Worm (Caenorhabditis elegans): Measurements from ENCODE around the gene cisd-1.

cisd-1 gene

DNA sequence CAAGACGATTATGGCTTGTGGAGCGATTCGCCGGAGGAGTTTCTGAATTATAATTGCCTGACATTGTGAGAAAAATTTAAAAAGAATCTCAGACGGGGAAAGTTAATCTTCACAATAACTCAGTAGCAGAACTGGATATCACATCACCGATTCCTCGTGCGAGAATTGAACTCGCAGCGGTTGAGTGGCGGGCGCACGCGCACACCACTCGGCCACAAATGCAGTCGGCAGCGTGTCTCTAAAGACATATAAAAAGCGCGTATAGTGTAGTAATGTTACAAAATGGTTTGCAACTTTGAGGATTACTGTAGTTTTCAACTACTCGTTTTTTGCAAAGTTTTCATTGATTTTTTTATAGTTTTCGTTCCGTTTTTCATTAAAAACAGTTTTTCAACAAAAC is 15.2 kb upstream of the cisd-1 start (continued):
- peak; percentile 47 for TF ChIP-seq gei-17 (GFP tag; optimal IDR thresholded peaks at IDR 0.05)
- peak; percentile 63 for TF ChIP-seq F22D6.2 (tag; optimal IDR thresholded peaks at IDR 0.05)
- TF ChIP-seq lir-1 (GFP tag; conservative IDR thresholded peaks at IDR 0.05) = peak; percentile 84
- peak; percentile 94 for TF ChIP-seq ceh-27 (GFP tag; optimal IDR thresholded peaks at IDR 0.05)
- TF ChIP-seq athp-1 (tag; optimal IDR thresholded peaks at IDR 0.05) = peak; percentile 91
- peak; percentile 94 for TF ChIP-seq zim-3 (tag; optimal IDR thresholded peaks at IDR 0.05)
- TF ChIP-seq F55B11.4 (tag; optimal IDR thresholded peaks at IDR 0.05; ENCODE audit: borderline replicate concordance, insufficient read depth) = no peak
- TF ChIP-seq lsy-27 (tag; optimal IDR thresholded peaks at IDR 0.05; ENCODE audit: borderline replicate concordance, insufficient read depth) = peak; percentile 72
- peak; percentile 92 for TF ChIP-seq F10E7.11 (tag; optimal IDR thresholded peaks at IDR 0.05)
- TF ChIP-seq Y56A3A.18 (GFP tag; IDR thresholded peaks at IDR 0.05) = peak; percentile 88
- no peak for TF ChIP-seq bed-2 (GFP tag; IDR thresholded peaks at IDR 0.05)
- TF ChIP-seq madf-8 (GFP tag; conservative IDR thresholded peaks at IDR 0.05) = peak; percentile 49
- peak; percentile 24 for TF ChIP-seq F49E8.2 (tag; optimal IDR thresholded peaks at IDR 0.05; ENCODE audit: insufficient read depth)
- peak; percentile 97 for TF ChIP-seq nhr-120 (GFP tag; IDR thresholded peaks at IDR 0.05)
- peak; percentile 85 for TF ChIP-seq hmg-1.2 (GFP tag; IDR thresholded peaks at IDR 0.05)
- TF ChIP-seq ceh-40 (GFP tag; IDR thresholded peaks at IDR 0.05) = peak; percentile 71; the same call in 1 of the 2 replicates
- peak; percentile 91 for TF ChIP-seq ceh-79 (tag; optimal IDR thresholded peaks at IDR 0.05)
- TF ChIP-seq F52B5.7 (tag; optimal IDR thresholded peaks at IDR 0.05) = peak; percentile 98
- peak; percentile 97 for TF ChIP-seq egl-44 (GFP tag; IDR thresholded peaks at IDR 0.05)
- TF ChIP-seq repo-1 (tag; optimal IDR thresholded peaks at IDR 0.05) = peak; percentile 87
- TF ChIP-seq lsl-1 (GFP tag; optimal IDR thresholded peaks at IDR 0.05) = peak; percentile 82
- peak; percentile 41 for TF ChIP-seq ztf-3 (GFP tag; optimal IDR thresholded peaks at IDR 0.05)
- TF ChIP-seq lin-54 (GFP tag; optimal IDR thresholded peaks at IDR 0.05) = peak; percentile 81
- TF ChIP-seq F23B12.7 (tag; optimal IDR thresholded peaks at IDR 0.05; ENCODE audit: insufficient read depth) = peak; percentile 89
- peak; percentile 83 for TF ChIP-seq Y53F4B.3 (GFP tag; IDR thresholded peaks at IDR 0.05)
- peak; percentile 89 for TF ChIP-seq ztf-18 (tag; optimal IDR thresholded peaks at IDR 0.05)
- TF ChIP-seq sea-2 (GFP tag; IDR thresholded peaks at IDR 0.05) = peak; percentile 86
- TF ChIP-seq dpff-1 (tag; optimal IDR thresholded peaks at IDR 0.05) = peak; percentile 52
- 0 out of 2 replicates have a peak, but pooled peaks have one; percentile 31 for TF ChIP-seq Y95B8A.8 (GFP tag; IDR thresholded peaks at IDR 0.05)
- peak; percentile 92 to 98 for TF ChIP-seq rec-8 (tag; optimal IDR thresholded peaks at IDR 0.05)
- peak; percentile 58; the same call in 1 of the 2 replicates for TF ChIP-seq ceh-91 (GFP tag; IDR thresholded peaks at IDR 0.05)
- TF ChIP-seq sdz-38 (tag; optimal IDR thresholded peaks at IDR 0.05) = no peak
- TF ChIP-seq hmg-20 (GFP tag; IDR thresholded peaks at IDR 0.05) = peak; percentile 88
- peak; percentile 57 for TF ChIP-seq C06A6.2 (GFP tag; conservative IDR thresholded peaks at IDR 0.05)
- TF ChIP-seq T07F8.4 (tag; optimal IDR thresholded peaks at IDR 0.05) = peak; percentile 93
- peak; percentile 72 for TF ChIP-seq B0019.2 (GFP tag; conservative IDR thresholded peaks at IDR 0.05)
- TF ChIP-seq die-1 (tag; optimal IDR thresholded peaks at IDR 0.05) = peak; percentile 98
- peak; percentile 87 for TF ChIP-seq ztf-26 (tag; optimal IDR thresholded peaks at IDR 0.05)
- TF ChIP-seq dpl-1 (GFP tag; optimal IDR thresholded peaks at IDR 0.05) = peak; percentile 17
- peak; percentile 82 for TF ChIP-seq snpc-1.1 (tag; optimal IDR thresholded peaks at IDR 0.05; ENCODE audit: insufficient read depth)
- peak; percentile 85 for TF ChIP-seq hlh-12 (tag; optimal IDR thresholded peaks at IDR 0.05)
- peak; percentile 97 for TF ChIP-seq nhr-27 (tag; optimal IDR thresholded peaks at IDR 0.05)
- 0 out of 2 replicates have a peak, but pooled peaks have one; percentile 46 for TF ChIP-seq nfya-2 (GFP tag; IDR thresholded peaks at IDR 0.05)
- TF ChIP-seq hrde-1 (tag; optimal IDR thresholded peaks at IDR 0.05; ENCODE audit: borderline replicate concordance) = peak; percentile 77
- peak; percentile 93 for TF ChIP-seq snpc-3.4 (tag; optimal IDR thresholded peaks at IDR 0.05)
- TF ChIP-seq F33H1.4 (GFP tag; IDR thresholded peaks at IDR 0.05) = peak; percentile 63
- TF ChIP-seq ztf-25 (GFP tag; IDR thresholded peaks at IDR 0.05) = peak; percentile 97

All from whole organism, young adult.